Worm (Caenorhabditis elegans) whole organism, young adult: ENCODE results near the gene nhr-145.

ENCODE experiments used
- C06A6.2 ChIP-seq: fragments of 200-800 bp; sonication (Bioruptor generic); conservative IDR thresholded peaks from 2 replicates; pipeline ENCODE4 v1.3.6; 2022; ENCODE audit warnings: missing genetic modification characterization, missing compliant biosample characterization
- D2030.7 ChIP-seq: fragments of 200-800 bp; sonication (Bioruptor generic); IDR thresholded peaks from 2 replicates; pipeline ENCODE4 v1.3.6; 2022; ENCODE audit warnings: missing genetic modification reagents, missing genetic modification characterization, missing compliant biosample characterization
- F22D6.2 ChIP-seq: sonication (generic microtip); optimal IDR thresholded peaks from 2 replicates; lab custom pipeline; 2016; ENCODE audit warnings: mild to moderate bottlenecking, missing genetic modification characterization, missing compliant biosample characterization
- F23B12.7 ChIP-seq: sonication (generic microtip); optimal IDR thresholded peaks from 2 replicates; lab custom pipeline; 2017; ENCODE audit warnings: missing genetic modification characterization, mild to moderate bottlenecking, missing compliant biosample characterization, antibody characterized with exemption, moderate library complexity; ENCODE audit not compliant: insufficient read depth
- Y53F4B.3 ChIP-seq: fragments of 200-800 bp; sonication (Bioruptor generic); IDR thresholded peaks from 2 replicates; pipeline ENCODE4 v1.3.6; 2022; ENCODE audit warnings: missing genetic modification reagents, missing genetic modification characterization, missing compliant biosample characterization
- attf-3 ChIP-seq: fragments of 200-800 bp; sonication (Bioruptor generic); conservative IDR thresholded peaks from 2 replicates; pipeline ENCODE4 v1.3.6; 2022; ENCODE audit warnings: missing genetic modification reagents, missing genetic modification characterization, missing compliant biosample characterization
- ccch-3 ChIP-seq: fragments of 200-800 bp; sonication (Bioruptor generic); optimal IDR thresholded peaks from 2 replicates; lab custom pipeline; 2018; ENCODE audit warnings: mild to moderate bottlenecking, missing genetic modification characterization, missing compliant biosample characterization
- ceh-100 ChIP-seq: fragments of 200-800 bp; sonication (Bioruptor generic); IDR thresholded peaks from 2 replicates; pipeline ENCODE4 v1.3.6; 2022; ENCODE audit warnings: missing genetic modification reagents, missing genetic modification characterization, missing compliant biosample characterization
- ceh-27 ChIP-seq: fragments of 200-800 bp; sonication (Bioruptor generic); optimal IDR thresholded peaks from 2 replicates; lab custom pipeline; 2018; ENCODE audit warnings: mild to moderate bottlenecking, missing genetic modification characterization, moderate library complexity, missing compliant biosample characterization
- chd-7 ChIP-seq: sonication (generic microtip); optimal IDR thresholded peaks from 2 replicates; lab custom pipeline; 2016; ENCODE audit warnings: mild to moderate bottlenecking, missing genetic modification characterization, moderate library complexity, missing compliant biosample characterization
- dpff-1 ChIP-seq: sonication (generic microtip); optimal IDR thresholded peaks from 2 replicates; lab custom pipeline; 2017; ENCODE audit warnings: mild to moderate bottlenecking, missing genetic modification characterization, missing compliant biosample characterization
- dpl-1 ChIP-seq: fragments of 150-350 bp; optimal IDR thresholded peaks from 2 replicates; lab custom pipeline; 2014; ENCODE audit warnings: missing biosample characterization, missing genetic modification reagents, missing genetic modification characterization
- efl-1 ChIP-seq: fragments of 150-350 bp; optimal IDR thresholded peaks from 2 replicates; lab custom pipeline; 2014; ENCODE audit warnings: missing biosample characterization, missing genetic modification reagents, missing genetic modification characterization
- egl-18 ChIP-seq: fragments of 200-800 bp; sonication (Bioruptor generic); IDR thresholded peaks from 2 replicates; pipeline ENCODE4 v1.3.6; 2022; ENCODE audit warnings: missing genetic modification reagents, missing genetic modification characterization, missing compliant biosample characterization
- egl-44 ChIP-seq: fragments of 200-800 bp; sonication (Bioruptor generic); IDR thresholded peaks from 2 replicates; pipeline ENCODE4 v1.3.6; 2022; ENCODE audit warnings: missing genetic modification reagents, missing genetic modification characterization, missing compliant biosample characterization
- gei-17 ChIP-seq: fragments of 200-800 bp; sonication (Bioruptor generic); optimal IDR thresholded peaks from 2 replicates; lab custom pipeline; 2018; ENCODE audit warnings: mild to moderate bottlenecking, missing genetic modification characterization, missing compliant biosample characterization
- hlh-12 ChIP-seq: sonication (generic microtip); optimal IDR thresholded peaks from 2 replicates; lab custom pipeline; 2016; ENCODE audit warnings: missing genetic modification characterization, missing compliant biosample characterization
- hrde-1 ChIP-seq: sonication (generic microtip); optimal IDR thresholded peaks from 2 replicates; lab custom pipeline; 2016; ENCODE audit warnings: missing genetic modification characterization, mild to moderate bottlenecking, missing compliant biosample characterization, moderate library complexity, missing genotype, missing genetic modification reagents, borderline replicate concordance
- lin-35 ChIP-seq, 3 experiments: fragments of 150-350 bp in 2 of 3; sonication (generic microtip) in 1 of 3; optimal IDR thresholded peaks; 2 replicates each; lab custom pipeline; 2014 to 2018; ENCODE audit warnings: missing biosample characterization in 3 of 3, missing genetic modification characterization in 3 of 3, missing genetic modification reagents in 3 of 3
- lin-40 ChIP-seq: sonication (generic microtip); optimal IDR thresholded peaks from 2 replicates; lab custom pipeline; 2016; ENCODE audit warnings: missing genetic modification characterization, mild to moderate bottlenecking, missing compliant biosample characterization, missing genotype, missing genetic modification reagents
- lin-54 ChIP-seq: fragments of 200-800 bp; sonication (Bioruptor generic); optimal IDR thresholded peaks from 2 replicates; lab custom pipeline; 2018; ENCODE audit warnings: mild to moderate bottlenecking, missing genetic modification characterization, missing compliant biosample characterization
- lsl-1 ChIP-seq: fragments of 200-800 bp; sonication (Bioruptor generic); optimal IDR thresholded peaks from 2 replicates; lab custom pipeline; 2018; ENCODE audit warnings: mild to moderate bottlenecking, missing genetic modification characterization, moderate library complexity, missing compliant biosample characterization
- madf-6 ChIP-seq: fragments of 200-800 bp; sonication (Bioruptor generic); IDR thresholded peaks from 2 replicates; pipeline ENCODE4 v1.3.6; 2022; ENCODE audit warnings: missing genetic modification reagents, missing genetic modification characterization, missing compliant biosample characterization
- nfyb-1 ChIP-seq: fragments of 200-800 bp; sonication (Bioruptor generic); IDR thresholded peaks from 2 replicates; pipeline ENCODE4 v1.3.6; 2022; ENCODE audit warnings: missing genetic modification reagents, missing genetic modification characterization, missing compliant biosample characterization
- nhr-27 ChIP-seq: fragments of 200-800 bp; sonication (Bioruptor generic); optimal IDR thresholded peaks from 2 replicates; lab custom pipeline; 2018; ENCODE audit warnings: mild to moderate bottlenecking, missing genetic modification characterization, moderate library complexity, missing compliant biosample characterization
- rcor-1 ChIP-seq: fragments of 200-800 bp; sonication (Bioruptor generic); IDR thresholded peaks from 2 replicates; pipeline ENCODE4 v1.3.6; 2022; ENCODE audit warnings: missing genetic modification reagents, missing genetic modification characterization, missing compliant biosample characterization
- snpc-1.1 ChIP-seq: sonication (generic microtip); optimal IDR thresholded peaks from 2 replicates; lab custom pipeline; 2017; ENCODE audit warnings: missing genetic modification characterization, mild to moderate bottlenecking, missing compliant biosample characterization, antibody characterized with exemption, moderate library complexity, missing genotype, missing genetic modification reagents; ENCODE audit not compliant: insufficient read depth
- snpc-3.4 ChIP-seq: sonication (generic microtip); optimal IDR thresholded peaks from 2 replicates; lab custom pipeline; 2017; ENCODE audit warnings: missing genetic modification characterization, mild to moderate bottlenecking, missing compliant biosample characterization, antibody characterized with exemption, moderate library complexity, missing genotype, missing genetic modification reagents
- tlf-1 ChIP-seq: fragments of 200-800 bp; sonication (Bioruptor generic); optimal IDR thresholded peaks from 2 replicates; lab custom pipeline; 2018; ENCODE audit warnings: mild to moderate bottlenecking, missing genetic modification characterization, missing compliant biosample characterization
- zfh-2 ChIP-seq: fragments of 200-800 bp; sonication (Bioruptor generic); conservative IDR thresholded peaks from 2 replicates; pipeline ENCODE4 v1.3.6; 2022; ENCODE audit warnings: missing genetic modification reagents, missing genetic modification characterization, missing compliant biosample characterization
- ztf-22 ChIP-seq: fragments of 200-800 bp; sonication (Bioruptor generic); optimal IDR thresholded peaks from 2 replicates; lab custom pipeline; 2018; ENCODE audit warnings: mild to moderate bottlenecking, missing genetic modification characterization, moderate library complexity, missing compliant biosample characterization
- ztf-28 ChIP-seq: fragments of 200-800 bp; sonication (Bioruptor generic); IDR thresholded peaks from 2 replicates; pipeline ENCODE4 v1.3.6; 2022; ENCODE audit warnings: missing genetic modification reagents, missing genetic modification characterization, missing compliant biosample characterization
- ztf-3 ChIP-seq: fragments of 200-800 bp; sonication (Bioruptor generic); optimal IDR thresholded peaks from 2 replicates; lab custom pipeline; 2018; ENCODE audit warnings: mild to moderate bottlenecking, missing genetic modification characterization, missing compliant biosample characterization

The nhr-145 gene

DNA sequence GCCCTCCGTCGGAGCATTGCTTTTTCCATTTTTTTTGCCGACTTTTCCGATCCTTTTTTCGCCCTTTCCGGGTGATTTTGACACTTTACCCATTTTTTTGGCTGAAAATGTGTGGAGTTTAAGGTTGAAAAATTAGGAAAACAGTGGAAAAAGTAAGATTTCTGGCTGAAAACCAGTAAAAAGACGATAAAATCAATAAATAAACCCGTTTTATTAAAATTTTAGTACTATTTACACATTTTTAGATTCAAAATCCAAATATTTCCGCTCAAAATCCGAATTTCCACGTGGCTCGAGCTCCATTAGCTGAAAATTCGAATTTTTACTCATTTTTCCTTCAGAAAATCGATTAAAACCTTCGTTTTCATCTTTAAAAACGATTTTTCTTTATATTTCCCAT lies 30.8 kb downstream of the nhr-145 start, which contains the start of gene pro-3:
pro-3 (minus strand) TSS at position 101 of the 400 bp plus-strand sequence.
- TF ChIP-seq ztf-22: no peak
- no peak for TF ChIP-seq F23B12.7 (tag; lab: Kevin White, UChicago)
- TF ChIP-seq lsl-1 (GFP tag; lab: Kevin White, UChicago): no peak
- TF ChIP-seq nfyb-1 (GFP tag; lab: Robert Waterston, UW): no peak
- no peak for TF ChIP-seq Y53F4B.3 (GFP tag; lab: Robert Waterston, UW)
- no peak for TF ChIP-seq ztf-28 (GFP tag; lab: Robert Waterston, UW)
- TF ChIP-seq ceh-27 (GFP tag; lab: Kevin White, UChicago): no peak
- TF ChIP-seq ceh-100 (GFP tag; lab: Robert Waterston, UW): no peak
- no peak for TF ChIP-seq nhr-27
- TF ChIP-seq hrde-1: no peak
- TF ChIP-seq F22D6.2 (tag; lab: Kevin White, UChicago): no peak
- TF ChIP-seq egl-44 (GFP tag; lab: Robert Waterston, UW): no peak
- TF ChIP-seq ccch-3 (GFP tag; lab: Kevin White, UChicago): no peak
- TF ChIP-seq ztf-3: no peak
- no peak for TF ChIP-seq C06A6.2 (GFP tag; lab: Robert Waterston, UW)
- no peak for TF ChIP-seq lin-40 (tag; lab: Kevin White, UChicago)
- TF ChIP-seq egl-18 (GFP tag; lab: Robert Waterston, UW): no peak
- TF ChIP-seq gei-17 (GFP tag; lab: Kevin White, UChicago): no peak
- TF ChIP-seq snpc-1.1 (tag; lab: Kevin White, UChicago): no peak

DNA sequence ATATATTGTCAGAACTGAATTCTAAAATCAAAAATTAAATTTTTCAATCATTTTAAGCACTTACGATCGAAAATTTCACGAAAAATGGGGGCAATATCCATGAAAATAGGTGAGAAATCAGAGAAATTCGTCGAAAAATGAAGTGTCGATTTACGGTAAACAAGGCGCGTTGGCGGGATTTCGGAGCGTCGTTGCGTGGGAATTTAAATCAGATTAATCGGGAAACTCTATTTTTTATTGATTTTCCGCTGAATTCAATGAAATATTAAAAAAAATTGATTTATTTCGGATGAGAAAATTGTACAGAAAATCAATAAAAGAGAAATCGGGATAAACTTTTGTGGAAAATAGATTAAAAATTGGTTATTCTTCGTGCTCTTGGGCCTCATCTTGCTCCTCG lies 31.7 kb downstream of the nhr-145 start, which contains the start of gene Y39B6A.13:
Y39B6A.13 (minus strand) TSS at position 166 of the 400 bp plus-strand sequence.
- no peak for TF ChIP-seq hlh-12 (tag; lab: Kevin White, UChicago)
- no peak for TF ChIP-seq ztf-28 (GFP tag; lab: Robert Waterston, UW)
- peak; percentile 63 for TF ChIP-seq lin-54
- TF ChIP-seq F22D6.2 (tag; lab: Kevin White, UChicago): no peak
- TF ChIP-seq dpl-1: peak; percentile 21
- peak; percentile 19; the same call in 1 of the 2 replicates for TF ChIP-seq D2030.7 (GFP tag; lab: Robert Waterston, UW)
- TF ChIP-seq madf-6 (GFP tag; lab: Robert Waterston, UW): peak; percentile 30; the same call in 1 of the 2 replicates
- no peak for TF ChIP-seq dpff-1
- TF ChIP-seq efl-1: peak; percentile 15
- peak; percentile 98 for TF ChIP-seq attf-3 (GFP tag; lab: Robert Waterston, UW)
- peak in 1 of 3 experiments; percentile 56 for TF ChIP-seq lin-35 (GFP tag; optimal IDR thresholded peaks at IDR 0.05; lab: Kevin White, UChicago)
- TF ChIP-seq lsl-1 (GFP tag; lab: Kevin White, UChicago): peak; percentile 18
- TF ChIP-seq tlf-1 (GFP tag; lab: Kevin White, UChicago): no peak
- no peak for TF ChIP-seq snpc-1.1 (tag; lab: Kevin White, UChicago)
- TF ChIP-seq, all 124 proteins: peak for 8

DNA sequence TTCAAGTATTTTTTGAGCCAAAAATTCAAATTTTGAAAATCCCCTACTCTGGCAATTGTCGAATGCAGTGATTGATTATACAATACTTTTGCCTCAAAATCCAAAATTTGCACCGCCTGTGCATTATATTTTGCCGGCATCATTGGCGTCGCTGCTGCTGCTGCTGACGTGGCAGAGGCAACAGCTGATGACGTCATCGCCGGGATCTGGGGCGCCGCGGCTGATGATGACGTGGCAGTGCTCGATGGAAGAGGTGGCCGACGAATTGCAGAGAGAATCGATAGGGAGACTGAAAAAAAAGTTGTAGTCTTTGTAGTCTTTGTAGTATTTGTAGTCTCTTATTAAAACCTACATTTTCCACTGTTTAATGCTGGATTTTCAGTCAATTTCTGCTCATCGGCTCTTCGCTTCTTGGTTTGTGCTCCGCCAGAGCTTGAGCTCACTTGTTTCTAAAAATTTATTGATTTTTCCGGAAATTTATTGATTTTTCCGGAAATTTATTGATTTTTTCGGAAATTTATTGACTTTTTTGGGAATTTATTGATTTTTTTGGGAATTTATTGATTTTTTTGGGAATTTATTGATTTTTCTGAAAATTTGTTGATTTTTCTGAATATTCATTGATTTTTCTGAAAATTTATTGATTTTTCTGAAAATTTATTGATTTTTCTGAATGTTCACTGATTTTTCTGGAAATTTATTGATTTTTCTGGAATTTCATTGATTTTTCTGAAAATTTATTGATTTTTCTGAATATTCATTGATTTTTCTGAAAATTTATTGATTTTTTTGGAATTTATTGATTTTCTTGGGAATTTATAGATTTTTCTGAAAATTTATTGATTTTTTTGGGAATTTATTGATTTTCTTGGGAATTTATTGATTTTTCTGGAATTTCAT lies 33.5 kb downstream of the nhr-145 start:
- TF ChIP-seq chd-7 (tag; lab: Kevin White, UChicago): no peak
- no peak for TF ChIP-seq ceh-100 (GFP tag; lab: Robert Waterston, UW)
- peak; percentile 74 for TF ChIP-seq zfh-2 (GFP tag; lab: Robert Waterston, UW)
- no peak for TF ChIP-seq rcor-1
- no peak for TF ChIP-seq snpc-3.4 (tag; lab: Kevin White, UChicago)
